Worm (Caenorhabditis elegans): ENCODE data around the gene alh-10.

Gene alh-10

DNA sequence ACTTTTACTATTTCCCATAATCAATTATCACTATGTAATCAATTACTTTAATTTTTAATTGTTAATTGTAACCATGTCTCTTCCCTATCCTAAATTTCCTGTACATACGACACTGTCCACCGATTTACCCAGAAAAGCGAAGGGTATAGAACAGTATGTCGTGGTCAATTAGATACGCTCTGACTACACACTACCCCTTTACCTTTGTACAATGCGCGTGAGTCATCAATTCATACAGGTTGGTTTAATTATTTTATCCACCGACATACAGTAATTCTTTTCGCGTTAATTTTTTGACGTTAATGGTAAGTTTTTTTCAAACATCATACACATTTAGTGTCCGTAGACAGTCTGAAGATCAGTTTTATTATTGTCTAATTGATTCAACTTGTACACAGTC lies 38.2 kb upstream of the alh-10 start:
- TF ChIP-seq zag-1 (tag; optimal IDR thresholded peaks at IDR 0.05) (no peak), dmd-8 (GFP tag; IDR thresholded peaks at IDR 0.05) (no peak), ZK546.5 (tag; optimal IDR thresholded peaks at IDR 0.05) (no peak), F26F4.8 (GFP tag; conservative IDR thresholded peaks at IDR 0.05) (no peak), hmg-1.1 (GFP tag; IDR thresholded peaks at IDR 0.05) (peak; percentile 98), unc-130 (GFP tag; optimal IDR thresholded peaks at IDR 0.05) (no peak), hlh-11 (tag; optimal IDR thresholded peaks at IDR 0.05) (peak; percentile 93), lsy-2 (tag; optimal IDR thresholded peaks at IDR 0.05) (peak; percentile 83 to 92), T26A8.4 (GFP tag; IDR thresholded peaks at IDR 0.05) (peak; percentile 97), jun-1 (tag; optimal IDR thresholded peaks at IDR 0.05) (peak; percentile 97), lir-3 (tag; optimal IDR thresholded peaks at IDR 0.05) (peak; percentile 1), ceh-28 (tag; optimal IDR thresholded peaks at IDR 0.05) (peak; percentile 38), ceh-82 (tag; optimal IDR thresholded peaks at IDR 0.05) (no peak), egl-43 (GFP tag; IDR thresholded peaks at IDR 0.05) (no peak), mxl-3 (GFP tag; optimal IDR thresholded peaks at IDR 0.05) (peak; percentile 90), mdt-29 (GFP tag; IDR thresholded peaks at IDR 0.05) (no peak), nhr-28 (tag; optimal IDR thresholded peaks at IDR 0.05) (peak; percentile 95), lin-1 (GFP tag; IDR thresholded peaks at IDR 0.05) (no peak; the same call in none of the 2 replicates), zfp-3 (GFP tag; conservative IDR thresholded peaks at IDR 0.05) (peak; percentile 90), ztf-7 (tag; optimal IDR thresholded peaks at IDR 0.05) (peak; percentile 92), duxl-1 (tag; optimal IDR thresholded peaks at IDR 0.05; ENCODE audit: poor library complexity) (peak; percentile 97), ctbp-1 (GFP tag; IDR thresholded peaks at IDR 0.05) (no peak), lin-38 (GFP tag; IDR thresholded peaks at IDR 0.05) (peak; percentile 73), fkh-10 (GFP tag; optimal IDR thresholded peaks at IDR 0.05) (no peak), nhr-10 (tag; optimal IDR thresholded peaks at IDR 0.05) (peak; percentile 65), daf-12 (tag; optimal IDR thresholded peaks at IDR 0.05) (no peak), ztf-11 (tag; optimal IDR thresholded peaks at IDR 0.05) (no peak), ama-1 (optimal IDR thresholded peaks at IDR 0.05) (no peak), nhr-102 (tag; optimal IDR thresholded peaks at IDR 0.05) (peak; percentile 98), gei-8 (GFP tag; optimal IDR thresholded peaks at IDR 0.05) (no peak), T20F7.1 (GFP tag; optimal IDR thresholded peaks at IDR 0.05) (peak; percentile 90), daf-8 (GFP tag; IDR thresholded peaks at IDR 0.05) (0 out of 2 replicates have a peak, but pooled peaks have one; percentile 16), sdz-12 (GFP tag; optimal IDR thresholded peaks at IDR 0.05) (no peak), unc-62 (GFP tag; optimal IDR thresholded peaks at IDR 0.05 in 1 of 2) (peak in 1 of 2 experiments; percentile 95), unc-62 (tag; optimal IDR thresholded peaks at IDR 0.05) (peak; percentile 64), skn-1 (tag; optimal IDR thresholded peaks at IDR 0.05) (no peak), madf-9 (GFP tag; conservative IDR thresholded peaks at IDR 0.05) (peak; percentile 89), tag-97 (GFP tag; IDR thresholded peaks at IDR 0.05) (no peak), F10B5.3 (tag; optimal IDR thresholded peaks at IDR 0.05) (peak; percentile 66), egl-27 (tag; optimal IDR thresholded peaks at IDR 0.05) (no peak), saeg-2 (GFP tag; IDR thresholded peaks at IDR 0.05) (peak; percentile 81; the same call in 1 of the 2 replicates), nhr-76 (tag; optimal IDR thresholded peaks at IDR 0.05) (peak; percentile 68), lin-13 (GFP tag; optimal IDR thresholded peaks at IDR 0.05) (peak; percentile 84), lin-29 (GFP tag; IDR thresholded peaks at IDR 0.05) (peak; percentile 90), Y5F2A.4 (GFP tag; optimal IDR thresholded peaks at IDR 0.05) (no peak), ceh-32 (tag; optimal IDR thresholded peaks at IDR 0.05; ENCODE audit: poor library complexity) (peak; percentile 49), lin-15B (tag; optimal IDR thresholded peaks at IDR 0.05) (no peak), dmd-6 (GFP tag; IDR thresholded peaks at IDR 0.05) (peak; percentile 89), mes-2 (tag; optimal IDR thresholded peaks at IDR 0.05; ENCODE audit: poor library complexity, severe bottlenecking) (no peak), ces-1 (GFP tag; optimal IDR thresholded peaks at IDR 0.05) (peak; percentile 12), fos-1 (tag; optimal IDR thresholded peaks at IDR 0.05) (peak; percentile 60), spr-1 (tag; optimal IDR thresholded peaks at IDR 0.05) (peak; percentile 88), dmd-9 (GFP tag; IDR thresholded peaks at IDR 0.05) (no peak)
